Fruit fly (Drosophila melanogaster): ENCODE measurements around the gene CG11889.

The CG11889 gene

DNA sequence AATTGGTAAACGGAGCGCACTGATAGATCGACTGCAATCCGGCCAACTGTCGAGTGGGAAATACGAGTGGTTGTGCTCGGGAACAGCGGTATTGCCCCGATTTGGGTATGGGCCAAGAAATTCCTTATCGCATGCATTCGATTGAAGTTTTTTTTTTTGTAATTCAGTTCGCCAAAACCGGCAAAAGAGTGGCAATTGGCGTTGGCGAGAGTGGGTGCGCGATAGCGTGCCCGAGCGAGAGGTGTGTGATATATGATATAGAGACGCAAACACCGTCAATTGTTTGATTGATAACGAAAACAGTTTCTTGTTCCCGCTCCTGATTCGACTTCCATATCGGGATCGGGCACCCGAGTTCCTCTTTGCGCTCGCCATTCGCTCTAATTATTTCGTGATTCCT is 43.8 kb downstream of the CG11889 start, which contains the start of gene CG31087 (continued):
- TF ChIP-seq grn (GFP tag; optimal IDR thresholded peaks at IDR 0.05) (peak; percentile 12), Drgx (GFP tag; IDR thresholded peaks at IDR 0.05) (no peak), CG15073 (GFP tag; optimal IDR thresholded peaks at IDR 0.05) (no peak), h (optimal IDR thresholded peaks at IDR 0.05) (no peak), CG10321 (GFP tag; IDR thresholded peaks at IDR 0.05) (no peak; the same call in 1 of the 2 replicates), Lpt (GFP tag; optimal IDR thresholded peaks at IDR 0.05) (no peak), CG13624 (GFP tag; optimal IDR thresholded peaks at IDR 0.05) (no peak), ase (GFP tag; IDR thresholded peaks at IDR 0.05) (no peak), jing (GFP tag; optimal IDR thresholded peaks at IDR 0.05) (no peak), tup (GFP tag; optimal IDR thresholded peaks at IDR 0.05) (no peak), PHDP (tag; optimal IDR thresholded peaks at IDR 0.05) (no peak), Bdp1 (GFP tag; optimal IDR thresholded peaks at IDR 0.05) (no peak), B-H1 (GFP tag; IDR thresholded peaks at IDR 0.05) (no peak), CG10209 (GFP tag; optimal IDR thresholded peaks at IDR 0.05) (no peak), CG17186 (GFP tag; optimal IDR thresholded peaks at IDR 0.05) (no peak), sug (tag; optimal IDR thresholded peaks at IDR 0.05) (peak; percentile 15), onecut (GFP tag; IDR thresholded peaks at IDR 0.05) (no peak), gce (GFP tag; IDR thresholded peaks at IDR 0.05) (no peak), sens (GFP tag) (peak; percentile 67), CG9609 (GFP tag; optimal IDR thresholded peaks at IDR 0.05) (no peak), so (GFP tag; IDR thresholded peaks at IDR 0.05) (no peak)

DNA sequence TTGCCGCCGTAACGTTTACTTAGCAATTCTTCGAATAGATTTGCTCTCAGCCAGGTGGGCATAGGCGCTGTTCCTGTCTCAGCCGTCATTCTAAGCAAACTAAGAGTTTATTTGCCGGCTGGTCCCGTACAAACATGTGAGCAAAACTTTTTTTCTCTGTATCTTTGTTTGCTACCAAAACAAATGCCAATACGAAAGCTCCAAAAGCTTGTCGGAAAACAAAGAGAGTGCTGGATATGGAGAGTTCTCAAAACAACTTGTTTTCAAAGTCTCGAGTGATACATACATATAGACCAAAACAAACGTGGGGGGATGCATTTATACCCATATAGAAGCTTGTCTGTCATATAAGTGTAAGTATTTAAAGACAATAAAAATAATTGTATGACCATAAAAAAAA is 46.0 kb downstream of the CG11889 start, which contains the start of gene CG10559:
TSS of gene CG10559 (minus strand) at position 101 of the 400 bp plus-strand sequence.
- TF ChIP-seq MESR4 (GFP tag; optimal IDR thresholded peaks at IDR 0.05) (no peak), Trl (optimal IDR thresholded peaks at IDR 0.05) (peak in 1 of 2 experiments; percentile 18), Trl (GFP tag; optimal IDR thresholded peaks at IDR 0.05) (no peak), chif (GFP tag; optimal IDR thresholded peaks at IDR 0.05) (no peak), odd (GFP tag; optimal IDR thresholded peaks at IDR 0.05) (no peak), chinmo (GFP tag; IDR thresholded peaks at IDR 0.05; ENCODE audit: partially characterized antibody) (0 out of 4 replicates have a peak, but pooled peaks have one; percentile 24), CG14710 (tag; optimal IDR thresholded peaks at IDR 0.05) (no peak), tx (GFP tag; optimal IDR thresholded peaks at IDR 0.05) (no peak), CG16779 (GFP tag; IDR thresholded peaks at IDR 0.05) (no peak), Med (GFP tag) (peak; percentile 42), CG32772 (GFP tag; IDR thresholded peaks at IDR 0.05) (no peak), sens (GFP tag) (peak; percentile 18), gfzf (GFP tag; optimal IDR thresholded peaks at IDR 0.05) (no peak), PHDP (tag; optimal IDR thresholded peaks at IDR 0.05) (peak; percentile 1), dmrt11E (tag; optimal IDR thresholded peaks at IDR 0.05) (no peak), CG8290 (GFP tag; optimal IDR thresholded peaks at IDR 0.05) (no peak), CG8290 (tag; optimal IDR thresholded peaks at IDR 0.05) (peak in 1 of 2 experiments; percentile 13), stwl (tag; optimal IDR thresholded peaks at IDR 0.05) (no peak), stc (GFP tag; IDR thresholded peaks at IDR 0.05) (no peak), kah (GFP tag; optimal IDR thresholded peaks at IDR 0.05) (no peak), TFAM (GFP tag; optimal IDR thresholded peaks at IDR 0.05) (no peak), CG2129 (GFP tag; IDR thresholded peaks at IDR 0.05; ENCODE audit: partially characterized antibody) (no peak), CG3163 (GFP tag; optimal IDR thresholded peaks at IDR 0.05) (peak; percentile 44)

DNA sequence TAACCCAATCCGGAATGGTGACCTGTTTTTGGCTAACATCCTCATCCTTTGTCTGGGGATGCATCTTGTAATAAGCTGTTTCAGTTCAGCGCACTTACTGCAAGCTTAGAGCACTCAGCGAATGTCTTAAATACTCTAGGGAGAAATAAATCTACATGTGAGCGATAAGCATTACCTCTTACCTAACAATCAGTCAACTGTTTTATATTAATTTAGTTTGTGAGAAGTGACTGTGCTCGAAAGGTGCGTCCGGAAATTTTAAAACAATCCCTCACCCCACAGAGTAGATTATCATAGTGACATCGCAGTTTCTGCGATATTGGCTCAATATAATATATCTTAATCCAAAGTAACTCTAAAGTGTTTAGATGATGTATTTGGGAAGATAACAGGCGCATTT is 48.0 kb downstream of the CG11889 start, which contains the start of gene CG10553:
TSS of gene CG10553 (minus strand) at position 101 of the 400 bp plus-strand sequence.
- TF ChIP-seq CG13624 (GFP tag; optimal IDR thresholded peaks at IDR 0.05): no peak
- TF ChIP-seq CG11695 (GFP tag; IDR thresholded peaks at IDR 0.05): no peak
- no peak for TF ChIP-seq emc (GFP tag; optimal IDR thresholded peaks at IDR 0.05)
- TF ChIP-seq az2 (GFP tag; optimal IDR thresholded peaks at IDR 0.05): no peak
- TF ChIP-seq CG6791 (GFP tag; IDR thresholded peaks at IDR 0.05; ENCODE audit: partially characterized antibody): no peak
